Worm (Caenorhabditis elegans): Measurements from ENCODE around the gene F23D12.1.

ce11 chrX:14476625-14477257 lies 48.8 kb upstream of the F23D12.1 start:
- TF ChIP-seq dao-5 (tag; optimal IDR thresholded peaks at IDR 0.05) (peak; percentile 4), W03F9.2 (tag; optimal IDR thresholded peaks at IDR 0.05) (peak; percentile 20), him-1 (tag; optimal IDR thresholded peaks at IDR 0.05) (no peak)

Data from whole organism, L4/young adult.